Fruit fly (Drosophila melanogaster) whole organism, prepupa: ENCODE data around the gene CG33268.

Experiments
- CG34406 ChIP-seq: fragments of 200-800 bp; sonication (Bioruptor generic); optimal IDR thresholded peaks from 3 replicates; lab custom pipeline; 2016; ENCODE audit warnings: missing biosample characterization, missing genetic modification characterization
- Eip93F ChIP-seq: fragments of 200-800 bp; sonication (Bioruptor generic); optimal IDR thresholded peaks from 2 replicates; lab custom pipeline; 2016; ENCODE audit warnings: missing biosample characterization, mild to moderate bottlenecking, missing genetic modification characterization
- Hr39 ChIP-seq: fragments of 200-800 bp; sonication (Bioruptor generic); optimal IDR thresholded peaks from 2 replicates; lab custom pipeline; 2016; ENCODE audit warnings: missing biosample characterization, missing genetic modification characterization
- OdsH ChIP-seq: fragments of 200-800 bp; sonication (Bioruptor generic); optimal IDR thresholded peaks from 3 replicates; lab custom pipeline; 2016; ENCODE audit warnings: missing biosample characterization, missing genetic modification characterization
- Sox102F ChIP-seq: fragments of 200-800 bp; sonication (Bioruptor generic); optimal IDR thresholded peaks from 2 replicates; lab custom pipeline; 2016; ENCODE audit warnings: missing biosample characterization, mild to moderate bottlenecking, missing genetic modification characterization
- Sox14 ChIP-seq: fragments of 200-800 bp; sonication (Bioruptor generic); optimal IDR thresholded peaks from 3 replicates; lab custom pipeline; 2016; ENCODE audit warnings: missing biosample characterization, missing genetic modification characterization
- dsx ChIP-seq: fragments of 200-800 bp; optimal IDR thresholded peaks from 3 replicates; lab custom pipeline; 2019; ENCODE audit warnings: missing biosample characterization, mild to moderate bottlenecking, missing genetic modification characterization, moderate library complexity; ENCODE audit not compliant: poor library complexity, severe bottlenecking

DNA sequence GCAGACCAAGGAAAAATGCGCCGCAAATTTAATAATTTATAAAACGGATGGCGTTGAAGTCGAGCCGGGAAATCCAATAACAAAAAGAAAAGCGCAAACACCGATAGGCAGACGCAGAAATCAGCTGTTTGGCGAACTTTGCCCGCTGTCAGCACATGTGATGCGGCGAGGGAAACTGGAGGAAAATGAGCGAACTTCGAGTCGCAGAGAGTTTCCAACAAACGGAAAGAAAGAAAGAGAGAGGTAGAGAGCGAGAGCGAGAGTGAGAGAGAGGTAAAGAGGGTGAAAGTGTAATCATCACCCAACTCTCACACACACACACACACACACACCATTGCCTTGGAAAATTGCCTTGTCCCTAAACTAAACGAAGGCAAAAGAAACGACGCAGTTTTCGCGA, 33.8 kb downstream of the CG33268 start:
- TF ChIP-seq CG34406 (GFP tag; lab: Kevin White, UChicago): no peak
- TF ChIP-seq OdsH: no peak
- TF ChIP-seq Hr39 (GFP tag; lab: Kevin White, UChicago): no peak
- no peak for TF ChIP-seq Sox102F (GFP tag; lab: Kevin White, UChicago)
- peak; percentile 20 for TF ChIP-seq dsx (GFP tag; lab: Kevin White, UChicago)
- TF ChIP-seq Eip93F: no peak
- no peak for TF ChIP-seq Sox14 (GFP tag; lab: Kevin White, UChicago)
